Worm (Caenorhabditis elegans): Measurements from ENCODE around the gene frm-8.
"Not testable (repeated sequence)": the region's sequence is repeated elsewhere in the genome, so short reads cannot be mapped to it uniquely, and the experiment has no call there.

Gene frm-8

DNA sequence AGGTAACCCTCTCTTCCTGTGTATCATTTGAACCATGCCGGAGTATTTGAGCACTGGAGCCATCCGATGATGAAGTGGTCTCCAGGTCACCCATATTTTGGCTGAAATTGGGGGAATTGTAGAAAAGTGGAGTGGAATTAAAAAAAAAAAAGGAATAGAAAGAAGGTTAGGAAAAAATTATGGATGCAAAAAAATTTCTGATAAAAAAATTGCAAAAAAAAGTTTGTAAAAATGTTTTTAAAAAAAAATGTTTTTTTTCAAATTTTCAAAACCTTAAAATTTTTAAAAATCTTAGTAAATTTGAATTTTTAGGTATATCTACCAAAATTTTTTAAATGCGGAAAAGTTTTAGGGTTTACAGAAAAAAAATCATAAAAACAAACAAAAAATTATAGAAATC is at the start of gene frm-8:
Gene frm-8 (minus strand): TSS at position 101 of the 400 bp plus-strand sequence.
- TF ChIP-seq syd-9 (tag; optimal IDR thresholded peaks at IDR 0.05) (no peak), hlh-30 (tag; optimal IDR thresholded peaks at IDR 0.05; ENCODE audit: insufficient read depth) (no peak), ref-2 (tag; optimal IDR thresholded peaks at IDR 0.05) (no peak), madf-2 (tag; optimal IDR thresholded peaks at IDR 0.05) (no peak), K02D7.2 (tag; optimal IDR thresholded peaks at IDR 0.05) (no peak), C08G9.2 (tag; optimal IDR thresholded peaks at IDR 0.05) (no peak), Y22D7AL.16 (tag; optimal IDR thresholded peaks at IDR 0.05) (no peak), che-1 (tag; optimal IDR thresholded peaks at IDR 0.05) (no peak), ceh-30 (tag; optimal IDR thresholded peaks at IDR 0.05) (no peak)

- TF ChIP-seq ceh-48 (tag; optimal IDR thresholded peaks at IDR 0.05) (no peak), odd-2 (tag; optimal IDR thresholded peaks at IDR 0.05) (no peak), che-1 (tag; optimal IDR thresholded peaks at IDR 0.05) (no peak), unc-42 (tag; optimal IDR thresholded peaks at IDR 0.05) (no peak), syd-9 (tag; optimal IDR thresholded peaks at IDR 0.05) (no peak), unc-86 (tag; optimal IDR thresholded peaks at IDR 0.05) (no peak), ref-2 (tag; optimal IDR thresholded peaks at IDR 0.05) (no peak), K09A11.1 (tag; optimal IDR thresholded peaks at IDR 0.05; ENCODE audit: insufficient read depth) (no peak), unc-3 (GFP tag; conservative IDR thresholded peaks at IDR 0.05) (no peak), unc-3 (tag; optimal IDR thresholded peaks at IDR 0.05) (no peak)
Observed at ce11 chrIII:3266602-3267001, 47.7 kb upstream of the frm-8 start, which contains the start of gene Y53G8AM.7. Gene Y53G8AM.7 (minus strand): TSS chrIII:3266702.

DNA sequence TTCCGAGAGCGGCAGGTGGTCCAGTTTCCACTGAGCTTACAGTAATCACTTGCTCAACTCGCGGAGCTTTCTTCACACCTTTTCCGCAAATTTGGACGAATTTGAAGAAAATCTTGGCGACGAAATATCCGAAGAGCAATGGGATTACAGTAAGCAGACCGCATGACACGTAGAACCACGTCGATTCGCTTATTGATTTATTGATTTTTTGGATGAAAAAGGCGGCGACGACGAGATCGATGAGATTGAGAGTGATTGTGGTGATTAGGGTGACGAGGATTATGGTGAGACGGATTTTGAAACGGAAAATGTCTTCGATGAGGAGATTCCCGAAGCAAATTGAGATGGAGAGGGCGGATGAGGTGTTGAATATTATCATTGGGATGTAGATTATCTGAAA is 44.7 kb upstream of the frm-8 start:
- TF ChIP-seq hlh-13 (GFP tag; optimal IDR thresholded peaks at IDR 0.05) (no peak), ama-1 (optimal IDR thresholded peaks at IDR 0.05) (no peak), mec-3 (tag; optimal IDR thresholded peaks at IDR 0.05; ENCODE audit: borderline replicate concordance) (no peak), pha-2 (tag; optimal IDR thresholded peaks at IDR 0.05) (no peak), npax-4 (tag; optimal IDR thresholded peaks at IDR 0.05) (no peak), lin-11 (tag; optimal IDR thresholded peaks at IDR 0.05) (no peak), zip-5 (tag; optimal IDR thresholded peaks at IDR 0.05) (no peak), fax-1 (tag; optimal IDR thresholded peaks at IDR 0.05) (no peak), ahr-1 (tag; optimal IDR thresholded peaks at IDR 0.05) (no peak), elt-2 (tag; optimal IDR thresholded peaks at IDR 0.05) (no peak), ceh-19 (GFP tag; optimal IDR thresholded peaks at IDR 0.05) (no peak), hlh-15 (tag; optimal IDR thresholded peaks at IDR 0.05) (no peak), unc-3 (GFP tag; conservative IDR thresholded peaks at IDR 0.05) (no peak), unc-3 (tag; optimal IDR thresholded peaks at IDR 0.05) (no peak), sox-2 (GFP tag; IDR thresholded peaks at IDR 0.05) (no peak), lim-6 (tag; optimal IDR thresholded peaks at IDR 0.05) (no peak), C08G9.2 (tag; optimal IDR thresholded peaks at IDR 0.05) (no peak), ceh-14 (tag; optimal IDR thresholded peaks at IDR 0.05) (no peak), unc-55 (GFP tag; optimal IDR thresholded peaks at IDR 0.05) (no peak), K09A11.1 (tag; optimal IDR thresholded peaks at IDR 0.05; ENCODE audit: insufficient read depth) (no peak)

ce11 chrIII:3259691-3260090 is 40.7 kb upstream of the frm-8 start, which contains the start of gene Y53G8AM.6:
Gene Y53G8AM.6 (minus strand): TSS chrIII:3259791.
- TF ChIP-seq nhr-232, ahr-1, pha-2 (tag; optimal IDR thresholded peaks at IDR 0.05): not testable (repeated sequence)

DNA sequence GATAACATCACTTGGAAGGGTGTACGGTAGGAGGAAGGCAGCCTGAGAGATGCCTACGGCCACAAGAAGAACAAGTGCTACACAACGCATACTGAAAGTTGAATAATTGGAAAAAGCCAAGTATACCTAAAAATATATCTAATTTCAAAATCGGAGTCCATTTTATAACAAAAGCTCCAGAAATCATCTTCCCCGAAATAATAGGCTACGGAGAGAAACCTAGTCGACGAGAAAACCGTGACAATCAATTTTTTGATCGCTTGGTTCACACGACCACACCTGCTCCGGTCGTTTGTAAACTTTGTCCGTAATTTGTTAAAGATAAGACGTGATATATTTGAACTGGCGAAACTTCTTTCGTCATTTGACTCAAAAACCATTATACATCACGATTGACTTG is 39.4 kb upstream of the frm-8 start, which contains the start of gene nspg-7.2:
Gene nspg-7.2 (minus strand): TSS at position 101 of the 400 bp plus-strand sequence.
- TF ChIP-seq fkh-6 (tag; optimal IDR thresholded peaks at IDR 0.05) (no peak), C38D4.7 (GFP tag; optimal IDR thresholded peaks at IDR 0.05) (no peak), ceh-30 (tag; optimal IDR thresholded peaks at IDR 0.05) (no peak), elt-4 (tag; optimal IDR thresholded peaks at IDR 0.05) (no peak), tbx-7 (tag; optimal IDR thresholded peaks at IDR 0.05) (no peak), hlh-30 (tag; optimal IDR thresholded peaks at IDR 0.05; ENCODE audit: insufficient read depth) (no peak), ztf-16 (tag; optimal IDR thresholded peaks at IDR 0.05) (no peak), lim-6 (tag; optimal IDR thresholded peaks at IDR 0.05) (no peak), C08G9.2 (tag; optimal IDR thresholded peaks at IDR 0.05) (no peak), pax-1 (tag; optimal IDR thresholded peaks at IDR 0.05) (no peak), ceh-9 (tag; optimal IDR thresholded peaks at IDR 0.05) (no peak), sox-4 (tag; optimal IDR thresholded peaks at IDR 0.05) (no peak), ama-1 (optimal IDR thresholded peaks at IDR 0.05) (no peak), ceh-14 (tag; optimal IDR thresholded peaks at IDR 0.05) (no peak), ceh-22 (tag; optimal IDR thresholded peaks at IDR 0.05) (no peak), eyg-1 (tag; optimal IDR thresholded peaks at IDR 0.05) (no peak), ceh-34 (tag; optimal IDR thresholded peaks at IDR 0.05) (no peak), unc-3 (GFP tag; conservative IDR thresholded peaks at IDR 0.05) (no peak), unc-3 (tag; optimal IDR thresholded peaks at IDR 0.05) (no peak), elt-2 (tag; optimal IDR thresholded peaks at IDR 0.05) (no peak), unc-42 (tag; optimal IDR thresholded peaks at IDR 0.05) (no peak)

Measured in whole organism, late embryonic.